Worm (Caenorhabditis elegans) whole organism, L1 larva: ENCODE results near the gene ari-1.4.
"Not testable (repeated sequence)": the region's sequence is repeated elsewhere in the genome, so short reads cannot be mapped to it uniquely, and the experiment has no call there.

Experiments
- C04F5.9 ChIP-seq: sonication (generic microtip); optimal IDR thresholded peaks from 2 replicates; lab custom pipeline; 2016; ENCODE audit warnings: missing genetic modification characterization, missing compliant biosample characterization
- F16B12.6 ChIP-seq: fragments of 150-350 bp; optimal IDR thresholded peaks from 2 replicates; lab custom pipeline; 2014; ENCODE audit warnings: missing biosample characterization, missing genetic modification characterization
- alr-1 ChIP-seq: fragments of 200-800 bp; sonication (Bioruptor generic); optimal IDR thresholded peaks from 2 replicates; lab custom pipeline; 2018; ENCODE audit warnings: borderline replicate concordance, mild to moderate bottlenecking, missing genetic modification characterization, missing compliant biosample characterization
- ces-1 ChIP-seq: fragments of 150-350 bp; optimal IDR thresholded peaks from 2 replicates; lab custom pipeline; 2014; ENCODE audit warnings: missing biosample characterization, missing genetic modification reagents, missing genetic modification characterization
- dsc-1 ChIP-seq: sonication (generic microtip); optimal IDR thresholded peaks from 2 replicates; lab custom pipeline; 2016; ENCODE audit warnings: mild to moderate bottlenecking, missing genetic modification characterization, missing compliant biosample characterization
- efl-1 ChIP-seq, 4 experiments: fragments of 150-350 bp; optimal IDR thresholded peaks in 3 of 4; peaks in 1 of 4; 1 replicate in 1 of 4; 2 replicates in 3 of 4; lab custom pipeline; 2014; ENCODE audit warnings: missing biosample characterization in 2 of 4, missing genetic modification characterization in 2 of 4, missing genetic modification reagents in 2 of 4
- efl-3 ChIP-seq: fragments of 200-800 bp; sonication (Bioruptor generic); optimal IDR thresholded peaks from 2 replicates; lab custom pipeline; 2018; ENCODE audit warnings: mild to moderate bottlenecking, missing genetic modification characterization, missing compliant biosample characterization
- elt-2 ChIP-seq: sonication (generic microtip); optimal IDR thresholded peaks from 2 replicates; lab custom pipeline; 2016; ENCODE audit warnings: missing genetic modification characterization, mild to moderate bottlenecking, inconsistent platforms, missing compliant biosample characterization, missing genetic modification reagents
- ets-5 ChIP-seq: fragments of 200-800 bp; sonication (Bioruptor generic); IDR thresholded peaks from 2 replicates; pipeline ENCODE4 v1.3.6; 2022; ENCODE audit warnings: missing genetic modification characterization, missing compliant biosample characterization
- fkh-8 ChIP-seq: sonication (generic microtip); optimal IDR thresholded peaks from 2 replicates; lab custom pipeline; 2016; ENCODE audit warnings: mild to moderate bottlenecking, missing genetic modification characterization, missing compliant biosample characterization
- fos-1 ChIP-seq: fragments of 150-350 bp; optimal IDR thresholded peaks from 2 replicates; lab custom pipeline; 2014; ENCODE audit warnings: missing biosample characterization, missing genetic modification characterization
- grh-1 ChIP-seq: fragments of 200-800 bp; sonication (Bioruptor generic); IDR thresholded peaks from 2 replicates; pipeline ENCODE4 v1.3.6; 2022; ENCODE audit warnings: missing genetic modification reagents, missing genetic modification characterization, missing compliant biosample characterization
- hpl-2 ChIP-seq: fragments of 150-350 bp; optimal IDR thresholded peaks from 2 replicates; lab custom pipeline; 2014; ENCODE audit warnings: missing biosample characterization, missing genetic modification reagents, missing genetic modification characterization
- irx-1 ChIP-seq: sonication (generic microtip); optimal IDR thresholded peaks from 2 replicates; lab custom pipeline; 2016; ENCODE audit warnings: missing genetic modification characterization, missing compliant biosample characterization
- lin-15B ChIP-seq: fragments of 150-350 bp; sonication (generic microtip); optimal IDR thresholded peaks from 3 replicates; lab custom pipeline; 2014; ENCODE audit warnings: missing biosample characterization, missing genetic modification characterization
- mab-9 ChIP-seq: fragments of 200-800 bp; sonication (Bioruptor generic); IDR thresholded peaks from 2 replicates; pipeline ENCODE4 v1.3.6; 2022; ENCODE audit warnings: missing genetic modification reagents, missing genetic modification characterization, missing compliant biosample characterization
- mdl-1 ChIP-seq, 2 experiments: fragments of 150-350 bp; optimal IDR thresholded peaks; 2 replicates each; lab custom pipeline; 2014 to 2017; ENCODE audit warnings: missing biosample characterization in 2 of 2, missing genetic modification characterization in 2 of 2, inconsistent platforms in 1 of 2
- mep-1 ChIP-seq: fragments of 150-350 bp; optimal IDR thresholded peaks from 2 replicates; lab custom pipeline; 2014; ENCODE audit warnings: missing biosample characterization, missing genetic modification characterization
- nhr-19 ChIP-seq: fragments of 200-800 bp; sonication (Bioruptor generic); conservative IDR thresholded peaks from 2 replicates; pipeline ENCODE4 v1.3.6; 2022; ENCODE audit warnings: missing genetic modification characterization, missing compliant biosample characterization
- nhr-47 ChIP-seq: sonication (generic microtip); optimal IDR thresholded peaks from 2 replicates; lab custom pipeline; 2016; ENCODE audit warnings: mild to moderate bottlenecking, missing genetic modification characterization, moderate library complexity, missing compliant biosample characterization
- nhr-77 ChIP-seq: fragments of 150-350 bp; optimal IDR thresholded peaks from 2 replicates; lab custom pipeline; 2014; ENCODE audit warnings: missing biosample characterization, missing genetic modification characterization
- nhr-85 ChIP-seq: sonication (generic microtip); peaks from one replicate; lab custom pipeline; 2016; ENCODE audit warnings: missing genetic modification characterization, inconsistent platforms, missing compliant biosample characterization
- nhr-90 ChIP-seq: sonication (generic microtip); optimal IDR thresholded peaks from 2 replicates; lab custom pipeline; 2016; ENCODE audit warnings: mild to moderate bottlenecking, missing genetic modification characterization, missing compliant biosample characterization; ENCODE audit not compliant: poor library complexity
- pag-3 ChIP-seq: sonication (generic microtip); optimal IDR thresholded peaks from 2 replicates; lab custom pipeline; 2017; ENCODE audit warnings: missing genetic modification characterization, mild to moderate bottlenecking, missing compliant biosample characterization, antibody characterized with exemption, borderline replicate concordance; ENCODE audit not compliant: insufficient read depth
- pax-3 ChIP-seq: fragments of 200-800 bp; sonication (Bioruptor generic); optimal IDR thresholded peaks from 2 replicates; lab custom pipeline; 2018; ENCODE audit warnings: mild to moderate bottlenecking, missing genetic modification characterization, moderate library complexity, missing compliant biosample characterization
- pqm-1 ChIP-seq: sonication (generic microtip); optimal IDR thresholded peaks from 3 replicates; lab custom pipeline; 2017; ENCODE audit warnings: missing biosample characterization, missing genetic modification characterization
- swsn-7 ChIP-seq: sonication (generic microtip); optimal IDR thresholded peaks from 2 replicates; lab custom pipeline; 2016; ENCODE audit warnings: missing genetic modification characterization, missing compliant biosample characterization
- tbx-2 ChIP-seq: sonication (generic microtip); optimal IDR thresholded peaks from 2 replicates; lab custom pipeline; 2016; ENCODE audit warnings: missing genetic modification characterization, missing compliant biosample characterization
- unc-98 ChIP-seq: fragments of 200-800 bp; sonication (Bioruptor generic); IDR thresholded peaks from 2 replicates; pipeline ENCODE4 v1.3.6; 2022; ENCODE audit warnings: missing genetic modification characterization, missing compliant biosample characterization
- vab-15 ChIP-seq: sonication (generic microtip); optimal IDR thresholded peaks from 2 replicates; lab custom pipeline; 2017; ENCODE audit warnings: missing genotype, mild to moderate bottlenecking, missing genetic modification characterization, missing compliant biosample characterization
- xbp-1 ChIP-seq: sonication (generic microtip); optimal IDR thresholded peaks from 2 replicates; lab custom pipeline; 2016; ENCODE audit warnings: missing genetic modification characterization, missing compliant biosample characterization
- ztf-4 ChIP-seq: fragments of 150-350 bp; optimal IDR thresholded peaks from 2 replicates; lab custom pipeline; 2014; ENCODE audit warnings: missing biosample characterization, missing genetic modification characterization

Gene ari-1.4

ce11 chrIV:15526477-15526876 is 1.9 kb downstream of the ari-1.4 start (continued):
- TF ChIP-seq tbx-2 (tag; lab: Kevin White, UChicago), result peak; percentile 80
- TF ChIP-seq pqm-1, result no peak
- TF ChIP-seq efl-3 (GFP tag; lab: Kevin White, UChicago), result peak; percentile 40
- peak in 1 of 2 experiments; percentile 26 for TF ChIP-seq mdl-1 (tag; optimal IDR thresholded peaks at IDR 0.05; lab: Kevin White, UChicago)
- no peak for TF ChIP-seq hpl-2
- TF ChIP-seq pax-3 (tag; lab: Kevin White, UChicago), result peak; percentile 65

ce11 chrIV:15525733-15526132 is 2.6 kb downstream of the ari-1.4 start:
- TF ChIP-seq dsc-1, result no peak
- TF ChIP-seq nhr-85 (tag; lab: Kevin White, UChicago), result peak; percentile 33
- TF ChIP-seq, all 84 proteins: peak for 1

ce11 chrIV:15524923-15525322 is 3.4 kb downstream of the ari-1.4 start:
- no peak for TF ChIP-seq C04F5.9 (tag; lab: Kevin White, UChicago)
- TF ChIP-seq mab-9 (GFP tag; lab: Robert Waterston, UW), result no peak
- TF ChIP-seq hpl-2, result no peak
- TF ChIP-seq nhr-47, result no peak
- TF ChIP-seq ces-1 (GFP tag; lab: Kevin White, UChicago), result no peak
- no peak for TF ChIP-seq alr-1 (tag; lab: Kevin White, UChicago)

ce11 chrIV:15523700-15524099 is 4.6 kb downstream of the ari-1.4 start:
- no peak for TF ChIP-seq swsn-7 (tag; lab: Kevin White, UChicago)

ce11 chrIV:15521342-15521741 is 7.0 kb downstream of the ari-1.4 start, which contains the start of gene Y73F8A.32:
TSS of gene Y73F8A.32 (minus strand) at chrIV:15521442.
- TF ChIP-seq fkh-8 (tag; lab: Kevin White, UChicago); unc-98 (GFP tag; lab: Robert Waterston, UW); pqm-1: not testable (repeated sequence)

- TF ChIP-seq pqm-1 (no peak), xbp-1 (tag; lab: Kevin White, UChicago) (no peak), vab-15 (tag; lab: Kevin White, UChicago) (no peak), elt-2 (no peak), fos-1 (tag; lab: Kevin White, UChicago) (no peak), nhr-19 (GFP tag; lab: Robert Waterston, UW) (no peak), efl-3 (GFP tag; lab: Kevin White, UChicago) (no peak), F16B12.6 (tag; lab: Kevin White, UChicago) (no peak), ztf-4 (tag; lab: Kevin White, UChicago) (no peak), ets-5 (GFP tag; lab: Robert Waterston, UW) (no peak)
These were observed 31.1 kb downstream of the ari-1.4 start, which contains the start of gene acr-24 for ce11 chrIV:15497263-15497662. TSS of gene acr-24 (plus strand) at chrIV:15497563.

ce11 chrIV:15476369-15476768 is 52.0 kb downstream of the ari-1.4 start:
- TF ChIP-seq lin-15B (tag; lab: Kevin White, UChicago) (no peak), grh-1 (GFP tag; lab: Robert Waterston, UW) (0 out of 2 replicates have a peak, but pooled peaks have one; percentile 12), nhr-19 (GFP tag; lab: Robert Waterston, UW) (peak; percentile 48; the same call in 1 of the 2 replicates), efl-1 (optimal IDR thresholded peaks at IDR 0.05; lab: Kevin White, UChicago) (peak; percentile 21 to 26), efl-1 (GFP tag; optimal IDR thresholded peaks at IDR 0.05 in 1 of 2; lab: Kevin White, UChicago) (peak in 1 of 2 experiments; percentile 95), irx-1 (tag; lab: Kevin White, UChicago) (no peak), swsn-7 (tag; lab: Kevin White, UChicago) (peak; percentile 23), nhr-85 (tag; lab: Kevin White, UChicago) (peak; percentile 56), pag-3 (no peak), nhr-47 (peak; percentile 52), mep-1 (tag; lab: Kevin White, UChicago) (peak; percentile 28), nhr-90 (tag; lab: Kevin White, UChicago) (peak; percentile 60), nhr-77 (tag; lab: Kevin White, UChicago) (peak; percentile 23)
- TF ChIP-seq, all 84 proteins: peak for 9
